Worm (Caenorhabditis elegans) whole organism, dauer: Measurements from ENCODE around the gene srg-59.

Source experiments
- unc-62 ChIP-seq: sonication (generic microtip); optimal IDR thresholded peaks from 2 replicates; lab custom pipeline; 2017; ENCODE audit warnings: missing biosample characterization, missing genetic modification reagents, missing genetic modification characterization

The srg-59 gene

DNA sequence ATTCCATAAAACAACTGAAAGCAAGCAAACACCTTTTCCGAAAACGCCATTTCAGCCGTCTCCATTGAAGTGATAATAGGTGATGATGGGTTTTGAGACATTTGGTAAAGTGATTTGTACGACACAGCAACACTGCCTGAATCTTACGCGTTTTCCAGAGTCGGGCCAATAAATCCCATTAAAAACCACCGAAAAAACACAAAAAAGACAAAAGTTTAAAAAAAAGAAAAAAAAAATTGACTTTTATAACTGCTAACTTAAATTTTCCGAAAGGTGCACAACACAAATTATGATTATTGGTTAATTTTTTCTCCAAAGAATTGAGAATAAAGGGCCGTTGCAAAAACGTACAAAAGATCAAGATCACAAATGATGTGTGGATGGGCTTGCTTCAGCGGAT is 9.2 kb upstream of the srg-59 start, which contains the start of gene srg-57:
TSS of gene srg-57 (minus strand) at position 101 of the 400 bp plus-strand sequence.
- TF ChIP-seq unc-62 = no peak

- no peak for TF ChIP-seq unc-62
These were observed 5.8 kb upstream of the srg-59 start, which contains the start of gene dod-3 for ce11 chrV:2730784-2731480. TSS of gene dod-3 (minus strand) at chrV:2731098.

DNA sequence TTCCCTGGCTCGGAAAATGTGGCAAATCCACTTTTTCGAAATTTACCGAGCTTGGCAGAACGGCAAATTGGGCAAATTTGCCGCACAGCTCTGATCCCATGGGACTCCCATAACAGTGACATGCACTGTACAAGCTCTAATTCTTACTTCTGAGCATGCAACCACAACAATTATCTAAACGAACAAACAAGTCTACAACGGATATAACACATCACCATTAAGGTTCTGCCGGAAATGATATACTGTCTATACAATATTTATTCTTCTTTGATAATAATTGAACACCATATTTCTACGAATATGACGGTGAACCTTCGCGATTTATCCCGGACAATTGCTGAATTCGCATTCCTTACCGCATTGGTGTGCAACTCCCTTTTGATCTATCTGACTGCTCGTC is 3.1 kb upstream of the srg-59 start, which contains the start of gene str-33:
TSS of gene str-33 (plus strand) at position 301 of the 400 bp plus-strand sequence.
- TF ChIP-seq unc-62 = no peak

DNA sequence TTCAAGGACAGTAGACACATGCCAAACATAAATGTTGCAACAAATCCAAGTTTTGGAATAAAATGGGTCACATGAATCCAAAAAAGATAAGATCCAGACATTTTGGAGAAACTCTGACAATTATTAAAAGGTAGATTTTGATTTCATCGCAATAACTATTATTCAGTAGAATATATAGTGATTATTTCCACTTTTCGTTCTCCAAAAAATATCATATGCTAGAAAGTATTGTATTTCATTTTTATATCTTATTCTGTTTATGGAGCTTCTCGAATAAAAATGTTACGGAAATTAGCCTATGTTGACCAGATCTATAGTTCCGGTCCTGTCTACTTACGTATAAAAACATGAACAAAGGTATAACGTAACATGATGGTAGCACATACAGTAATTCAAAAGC is 2.0 kb upstream of the srg-59 start, which contains the start of gene str-13:
TSS of gene str-13 (minus strand) at position 101 of the 400 bp plus-strand sequence.
- no peak for TF ChIP-seq unc-62

DNA sequence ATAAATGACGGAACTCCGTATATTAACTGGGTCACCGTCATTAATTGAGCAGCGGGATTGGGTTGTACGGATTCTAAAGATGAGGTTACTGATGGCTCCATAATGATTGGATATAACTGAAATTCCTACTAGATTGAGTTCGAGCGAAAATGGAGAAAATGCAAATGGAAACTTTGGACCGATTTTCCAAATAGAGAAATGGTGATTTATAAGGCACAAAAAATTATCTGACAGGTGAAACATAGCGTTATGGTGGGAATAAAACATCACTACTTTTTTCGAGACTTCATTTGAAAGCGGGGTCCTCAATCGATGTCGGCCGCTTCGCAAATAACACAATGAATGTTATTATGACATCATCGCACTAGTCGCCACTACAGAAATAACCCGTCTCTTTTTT is 2.6 kb downstream of the srg-59 start, which contains the start of gene srg-60:
TSS of gene srg-60 (minus strand) at position 101 of the 400 bp plus-strand sequence.
- no peak for TF ChIP-seq unc-62

ce11 chrV:2720763-2721162 is 4.4 kb downstream of the srg-59 start, which contains the start of gene srt-27:
TSS of gene srt-27 (minus strand) at chrV:2720863.
- TF ChIP-seq unc-62 = no peak

DNA sequence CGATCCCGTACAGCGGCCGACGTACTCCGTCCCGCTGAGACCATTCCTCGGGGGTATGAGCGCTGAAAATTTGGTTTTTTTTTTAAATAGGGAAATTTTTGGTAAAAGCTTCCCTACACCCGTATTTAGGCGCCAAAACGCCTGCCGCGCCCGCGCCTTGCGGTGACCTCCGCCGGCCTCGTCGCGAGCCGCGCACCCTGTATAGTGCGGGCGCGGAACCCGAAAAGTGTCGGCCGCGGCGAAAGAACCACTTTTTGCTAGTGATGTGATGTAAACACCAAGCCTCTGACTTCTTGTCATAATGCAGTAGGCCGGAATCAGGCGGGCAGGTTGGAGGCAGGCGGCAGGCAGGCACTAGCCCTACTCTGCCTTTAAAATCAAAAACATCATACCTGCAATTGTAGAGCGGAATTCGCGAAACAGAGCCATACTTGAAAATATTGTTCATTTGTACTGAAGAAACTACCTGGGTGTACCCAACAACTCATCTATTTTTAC is 6.4 kb downstream of the srg-59 start, which contains the start of gene srt-29:
TSS of gene srt-29 (minus strand) at position 448 of the 498 bp plus-strand sequence.
- no peak for TF ChIP-seq unc-62

DNA sequence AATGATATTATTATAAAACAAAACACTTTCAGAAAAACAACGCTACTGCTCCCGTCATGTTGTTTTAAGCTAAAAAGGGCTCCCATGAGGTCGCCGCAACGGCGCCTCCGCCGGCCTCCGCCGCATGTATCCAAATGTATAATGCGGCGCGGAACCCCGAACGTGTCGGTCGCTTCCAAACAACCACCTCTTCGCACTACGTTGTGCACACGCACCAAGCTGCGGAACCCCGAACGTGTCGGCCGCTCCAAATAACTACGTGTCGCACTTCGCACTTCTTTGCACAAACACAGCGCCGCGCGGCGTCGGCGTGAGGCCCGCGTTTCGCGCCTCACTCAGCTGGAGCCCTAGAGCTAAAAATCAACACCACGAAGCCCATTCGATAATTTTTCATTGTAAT is 8.2 kb downstream of the srg-59 start:
- TF ChIP-seq unc-62 = no peak

DNA sequence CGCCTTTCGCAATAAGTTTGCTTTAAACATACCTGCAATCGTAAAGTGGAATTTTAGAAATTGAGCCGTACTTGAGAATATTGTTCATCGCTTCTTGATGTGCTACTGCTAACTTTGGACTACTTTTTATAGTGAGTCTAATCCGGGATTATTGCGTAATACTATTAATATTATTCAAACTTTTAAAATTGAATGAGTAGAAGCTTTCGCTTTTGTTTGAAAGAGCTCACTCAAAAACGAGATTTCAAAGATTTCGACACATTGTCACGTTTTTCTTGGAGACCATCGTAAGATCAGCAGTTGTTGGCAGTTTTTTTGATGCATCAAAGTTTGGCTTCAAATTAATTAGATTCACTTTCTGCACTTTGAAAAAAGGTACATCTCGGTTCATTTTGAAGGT is 11.6 kb downstream of the srg-59 start, which contains the start of gene srt-28:
TSS of gene srt-28 (minus strand) at position 101 of the 400 bp plus-strand sequence.
- no peak for TF ChIP-seq unc-62

DNA sequence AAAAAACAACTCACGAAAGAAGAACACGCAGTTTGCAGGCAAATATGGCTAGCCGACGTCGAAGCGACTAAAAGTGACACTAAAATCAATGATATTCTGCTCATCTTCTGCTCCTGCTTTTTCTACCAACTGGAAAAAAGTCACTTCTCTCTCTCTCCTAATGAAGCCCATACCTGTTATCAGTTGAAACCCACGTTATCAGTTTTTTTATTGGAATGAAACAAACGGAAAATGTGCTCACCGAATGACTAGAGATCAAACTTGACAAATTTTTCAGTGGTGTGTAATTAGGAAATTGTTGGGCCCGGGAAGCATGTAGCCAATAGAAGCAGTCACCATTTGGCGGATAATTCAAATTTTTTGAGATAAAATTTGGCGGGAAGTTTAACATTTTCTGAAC is 13.7 kb downstream of the srg-59 start, which contains the start of gene C24B9.3:
TSS of gene C24B9.3 (minus strand) at position 171 of the 400 bp plus-strand sequence.
- TF ChIP-seq unc-62 = no peak

ce11 chrV:2710192-2710591 is 14.9 kb downstream of the srg-59 start:
- no peak for TF ChIP-seq unc-62

DNA sequence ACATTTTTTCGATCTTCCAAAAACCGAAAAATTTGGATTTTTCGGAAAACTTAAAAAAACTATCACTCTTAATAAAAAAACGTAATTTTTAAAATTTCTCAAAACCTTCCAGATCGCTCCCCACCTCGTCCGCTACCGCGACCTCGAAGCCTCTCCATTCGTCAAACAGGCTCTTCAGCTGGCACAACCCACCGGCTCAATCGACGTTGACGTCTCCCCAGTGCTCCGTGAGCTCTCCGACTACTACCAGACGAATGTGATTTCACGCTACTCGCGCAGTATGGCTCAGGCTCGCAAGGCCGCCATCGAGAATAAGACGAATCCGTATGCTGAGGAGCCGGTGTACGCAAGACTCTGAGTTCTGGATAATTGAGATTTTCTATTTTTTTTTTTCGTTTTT is 18.7 kb downstream of the srg-59 start:
- no peak for TF ChIP-seq unc-62

DNA sequence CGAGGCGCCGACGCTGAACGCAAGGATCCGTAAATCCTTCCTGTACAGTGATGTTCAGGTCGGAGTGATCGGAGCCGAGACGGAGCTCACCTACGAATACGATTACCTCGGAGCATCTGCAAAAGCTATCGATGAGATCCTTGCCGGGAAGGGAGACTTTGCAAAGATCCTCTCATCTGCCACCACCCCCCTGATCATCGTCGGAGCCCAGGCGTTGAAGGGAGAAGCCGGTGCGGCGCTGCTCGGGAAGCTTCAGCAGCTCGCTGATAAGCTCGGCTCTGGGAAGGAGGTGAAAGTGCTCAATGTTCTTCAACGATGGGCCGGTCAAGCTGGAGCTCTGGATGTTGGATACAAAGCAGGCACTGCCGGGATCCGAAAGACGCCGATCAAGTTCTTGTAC is 21.8 kb downstream of the srg-59 start:
- no peak for TF ChIP-seq unc-62

DNA sequence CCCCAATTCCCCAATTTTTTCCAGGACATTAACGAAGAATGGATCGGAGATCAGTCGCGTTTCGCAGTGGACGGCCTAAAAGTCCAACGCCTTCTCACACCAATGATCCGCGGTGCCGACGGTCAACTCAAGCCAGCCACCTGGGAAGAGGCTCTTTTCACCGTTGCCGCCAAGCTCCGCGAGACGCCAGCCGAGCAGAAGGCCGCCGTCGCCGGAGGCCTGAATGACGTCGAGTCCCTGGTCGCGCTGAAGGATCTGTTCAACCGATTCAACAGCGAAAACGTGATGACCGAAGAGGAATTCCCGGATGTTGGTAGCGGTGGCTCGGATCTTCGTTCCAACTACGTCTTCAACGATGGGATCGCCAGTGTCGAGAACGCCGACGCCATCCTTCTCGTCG is 22.2 kb downstream of the srg-59 start:
- TF ChIP-seq unc-62 = no peak

ce11 chrV:2698826-2699225 is 26.3 kb downstream of the srg-59 start, which contains the start of gene nuo-5:
TSS of gene nuo-5 (plus strand) at chrV:2698972.
- TF ChIP-seq unc-62 = no peak

- no peak for TF ChIP-seq unc-62
These were observed 27.4 kb downstream of the srg-59 start for ce11 chrV:2697693-2698092.

DNA sequence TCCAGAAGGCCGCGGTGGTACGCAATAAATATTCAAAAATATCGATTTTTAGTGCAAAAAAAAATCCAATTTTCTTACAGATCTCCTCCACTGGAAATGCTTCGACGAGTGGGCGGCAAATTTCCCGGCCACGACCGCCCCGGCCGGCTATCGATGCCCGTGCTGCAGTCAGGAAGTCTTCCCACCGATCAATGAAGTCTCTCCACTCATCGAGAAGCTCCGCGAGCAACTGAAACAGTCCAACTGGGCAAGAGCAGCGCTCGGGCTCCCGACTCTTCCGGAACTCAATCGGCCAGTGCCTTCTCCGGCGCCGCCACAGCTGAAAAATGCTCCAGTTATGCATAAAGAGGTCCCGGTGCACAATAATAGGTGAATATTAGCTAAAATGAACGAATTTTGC is 29.2 kb downstream of the srg-59 start, which contains the start of gene Y45G12B.3:
TSS of gene Y45G12B.3 (minus strand) at position 320 of the 400 bp plus-strand sequence.
- no peak for TF ChIP-seq unc-62

- TF ChIP-seq unc-62 = no peak
These were observed 30.7 kb downstream of the srg-59 start, which contains the start of gene Y45G12B.2 for ce11 chrV:2694389-2694788. TSS of gene Y45G12B.2 (plus strand) at chrV:2694771.
